Worm (Caenorhabditis elegans): ENCODE results near the gene dpf-7.

dpf-7 gene

ce11 chrIV:4799114-4799513 is 3.3 kb downstream of the dpf-7 start, which contains the start of gene eor-1 (continued):
- no peak for TF ChIP-seq elt-3 (tag; optimal IDR thresholded peaks at IDR 0.05)

DNA sequence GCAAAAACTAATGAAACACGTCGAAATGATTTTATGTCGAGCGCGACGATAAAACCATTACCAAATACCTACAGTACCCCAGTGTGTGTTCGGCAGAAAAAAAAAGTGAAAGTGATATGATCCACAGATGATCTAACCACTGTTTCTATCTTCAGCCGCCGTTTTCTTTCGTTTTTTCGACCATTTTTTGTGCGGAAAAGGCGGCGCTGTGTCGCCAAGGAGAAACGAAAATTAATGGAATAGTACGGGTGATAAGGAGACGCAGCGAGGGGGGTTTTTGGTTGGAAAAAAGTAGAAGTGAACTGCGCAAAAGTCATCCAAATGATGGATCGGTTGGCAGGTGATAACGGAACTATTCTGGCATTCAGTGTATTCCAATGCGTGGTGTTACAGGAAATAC is 7.3 kb downstream of the dpf-7 start:
- no peak for TF ChIP-seq Y55F3AM.14 (GFP tag; optimal IDR thresholded peaks at IDR 0.05)
- TF ChIP-seq crh-2 (tag; optimal IDR thresholded peaks at IDR 0.05): no peak
- no peak for TF ChIP-seq mbf-1 (tag; optimal IDR thresholded peaks at IDR 0.05)
- no peak for TF ChIP-seq nhr-10 (tag; optimal IDR thresholded peaks at IDR 0.05)

- TF ChIP-seq egl-27 (tag; optimal IDR thresholded peaks at IDR 0.05): no peak
These were observed 12.9 kb downstream of the dpf-7 start, which contains the start of gene R11E3.1 for ce11 chrIV:4789445-4789844. Gene R11E3.1 (plus strand): TSS chrIV:4789745.

DNA sequence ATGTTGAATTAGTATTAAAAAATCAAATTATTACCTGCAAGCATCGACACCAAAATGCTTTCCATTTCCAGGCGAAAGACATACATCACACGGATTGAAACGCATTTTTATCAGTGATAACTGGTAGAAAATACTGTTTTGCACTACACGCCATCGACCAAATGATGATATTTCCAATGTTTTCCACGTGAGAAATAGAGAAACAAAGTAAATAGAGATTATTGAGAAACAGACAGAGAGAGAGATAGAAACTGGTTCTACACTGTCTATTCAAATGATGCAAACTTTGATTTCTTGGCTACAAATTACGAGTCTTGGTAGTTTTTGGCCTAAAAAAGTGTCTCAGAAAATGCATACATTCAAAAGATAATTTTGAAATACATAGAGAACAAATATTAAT is 14.1 kb downstream of the dpf-7 start, which contains the start of gene nhr-104:
Gene nhr-104, minus strand, starts transcription at position 361 of the 400 bp plus-strand sequence.
- TF ChIP-seq nhr-12 (tag; optimal IDR thresholded peaks at IDR 0.05): no peak
- TF ChIP-seq nhr-237 (tag; optimal IDR thresholded peaks at IDR 0.05): no peak
- TF ChIP-seq mdl-1 (tag; optimal IDR thresholded peaks at IDR 0.05): peak in 1 of 2 experiments; percentile 36
- no peak for TF ChIP-seq elt-1 (tag; optimal IDR thresholded peaks at IDR 0.05)
- TF ChIP-seq mab-5 (tag; optimal IDR thresholded peaks at IDR 0.05): no peak
- no peak for TF ChIP-seq ceh-16 (tag; optimal IDR thresholded peaks at IDR 0.05)
- TF ChIP-seq lsy-2 (tag; optimal IDR thresholded peaks at IDR 0.05): peak in 1 of 2 experiments; percentile 56
- TF ChIP-seq sma-9 (GFP tag; optimal IDR thresholded peaks at IDR 0.05): peak; percentile 74
- no peak for TF ChIP-seq sma-9 (tag; optimal IDR thresholded peaks at IDR 0.05)
- peak; percentile 59 for TF ChIP-seq sma-3 (GFP tag; optimal IDR thresholded peaks at IDR 0.05)
- TF ChIP-seq nhr-129 (tag; optimal IDR thresholded peaks at IDR 0.05): peak; percentile 86
- TF ChIP-seq peb-1 (tag; optimal IDR thresholded peaks at IDR 0.05): no peak
- TF ChIP-seq nhr-25 (tag; optimal IDR thresholded peaks at IDR 0.05): peak; percentile 60
- TF ChIP-seq ztf-1 (GFP tag; conservative IDR thresholded peaks at IDR 0.05): no peak
- TF ChIP-seq nhr-11 (tag; optimal IDR thresholded peaks at IDR 0.05): no peak
- TF ChIP-seq skn-1 (tag; optimal IDR thresholded peaks at IDR 0.05): peak; percentile 78
- no peak for TF ChIP-seq aly-2 (tag; optimal IDR thresholded peaks at IDR 0.05)
- TF ChIP-seq F13H6.1 (tag; optimal IDR thresholded peaks at IDR 0.05): peak; percentile 27
- no peak for TF ChIP-seq R02D3.7 (tag; optimal IDR thresholded peaks at IDR 0.05)
- no peak for TF ChIP-seq zag-1 (tag; optimal IDR thresholded peaks at IDR 0.05)
- TF ChIP-seq crh-2 (tag; optimal IDR thresholded peaks at IDR 0.05): peak; percentile 68
- TF ChIP-seq C34F6.9 (tag; optimal IDR thresholded peaks at IDR 0.05): peak; percentile 47
- TF ChIP-seq gmeb-1 (tag; optimal IDR thresholded peaks at IDR 0.05): peak; percentile 54
- peak; percentile 38 for TF ChIP-seq nhr-21 (tag; optimal IDR thresholded peaks at IDR 0.05)
- TF ChIP-seq ztf-11 (tag; optimal IDR thresholded peaks at IDR 0.05): no peak
- TF ChIP-seq fos-1 (tag; optimal IDR thresholded peaks at IDR 0.05): peak; percentile 65
- TF ChIP-seq blmp-1 (tag; optimal IDR thresholded peaks at IDR 0.05; ENCODE audit: insufficient read depth): peak; percentile 5
- no peak for TF ChIP-seq nhr-77 (tag; optimal IDR thresholded peaks at IDR 0.05)

DNA sequence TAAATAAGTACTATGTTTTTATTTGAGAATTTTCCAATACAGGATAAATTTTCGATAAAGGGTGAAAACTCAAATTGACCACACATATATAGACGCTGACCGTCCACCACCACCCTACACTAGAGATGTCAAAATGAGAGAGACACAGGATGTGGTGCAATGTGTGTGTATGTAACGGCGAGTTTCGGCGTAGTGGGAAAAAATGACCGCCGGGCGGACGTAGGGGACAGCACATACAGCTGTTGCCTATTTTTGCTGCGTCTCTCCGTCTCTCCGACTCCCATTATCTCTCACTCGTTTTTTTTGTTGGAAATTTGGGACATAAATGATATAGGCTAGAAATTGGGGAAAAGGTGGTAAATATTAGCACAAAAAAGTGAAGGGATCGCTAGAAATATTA is 21.3 kb downstream of the dpf-7 start:
- TF ChIP-seq sma-9 (GFP tag; optimal IDR thresholded peaks at IDR 0.05): no peak
- TF ChIP-seq sma-9 (tag; optimal IDR thresholded peaks at IDR 0.05): no peak
- no peak for TF ChIP-seq sma-3 (GFP tag; optimal IDR thresholded peaks at IDR 0.05)
- TF ChIP-seq lsy-2 (tag; optimal IDR thresholded peaks at IDR 0.05): no peak
- TF ChIP-seq ztf-1 (GFP tag; conservative IDR thresholded peaks at IDR 0.05): no peak
- no peak for TF ChIP-seq aly-2 (tag; optimal IDR thresholded peaks at IDR 0.05)
- TF ChIP-seq elt-3 (tag; optimal IDR thresholded peaks at IDR 0.05): no peak
- TF ChIP-seq sem-4 (tag; optimal IDR thresholded peaks at IDR 0.05): no peak
- TF ChIP-seq unc-62 (GFP tag; optimal IDR thresholded peaks at IDR 0.05): no peak
- TF ChIP-seq mbf-1 (tag; optimal IDR thresholded peaks at IDR 0.05): no peak
- peak; percentile 7 for TF ChIP-seq nhr-129 (tag; optimal IDR thresholded peaks at IDR 0.05)
- no peak for TF ChIP-seq lin-39 (tag; optimal IDR thresholded peaks at IDR 0.05)
- TF ChIP-seq ceh-16 (tag; optimal IDR thresholded peaks at IDR 0.05): no peak
- peak; percentile 1 for TF ChIP-seq unc-55 (GFP tag; optimal IDR thresholded peaks at IDR 0.05)
- TF ChIP-seq F13H6.1 (tag; optimal IDR thresholded peaks at IDR 0.05): peak; percentile 50
